Worm (Caenorhabditis elegans): ENCODE results near the gene elli-1.

Gene elli-1

ce11 chrIV:8754727-8755126 is at the start of gene elli-1:
elli-1 (minus strand) TSS chrIV:8754827.
- TF ChIP-seq ceh-100 (GFP tag; IDR thresholded peaks at IDR 0.05) (no peak), ccch-3 (GFP tag; optimal IDR thresholded peaks at IDR 0.05) (no peak), mes-4 (tag; optimal IDR thresholded peaks at IDR 0.05) (no peak), akir-1 (GFP tag; optimal IDR thresholded peaks at IDR 0.05) (no peak), K12H6.12 (tag; optimal IDR thresholded peaks at IDR 0.05) (no peak), T07F8.4 (tag; optimal IDR thresholded peaks at IDR 0.05) (no peak), ZK185.1 (tag; optimal IDR thresholded peaks at IDR 0.05; ENCODE audit: poor library complexity, severe bottlenecking) (no peak), efl-1 (GFP tag; optimal IDR thresholded peaks at IDR 0.05) (peak; percentile 53), sea-2 (GFP tag; IDR thresholded peaks at IDR 0.05) (no peak), ekl-4 (GFP tag; IDR thresholded peaks at IDR 0.05) (no peak), dpl-1 (GFP tag; optimal IDR thresholded peaks at IDR 0.05) (peak; percentile 16), aptf-2 (GFP tag; conservative IDR thresholded peaks at IDR 0.05) (no peak)

DNA sequence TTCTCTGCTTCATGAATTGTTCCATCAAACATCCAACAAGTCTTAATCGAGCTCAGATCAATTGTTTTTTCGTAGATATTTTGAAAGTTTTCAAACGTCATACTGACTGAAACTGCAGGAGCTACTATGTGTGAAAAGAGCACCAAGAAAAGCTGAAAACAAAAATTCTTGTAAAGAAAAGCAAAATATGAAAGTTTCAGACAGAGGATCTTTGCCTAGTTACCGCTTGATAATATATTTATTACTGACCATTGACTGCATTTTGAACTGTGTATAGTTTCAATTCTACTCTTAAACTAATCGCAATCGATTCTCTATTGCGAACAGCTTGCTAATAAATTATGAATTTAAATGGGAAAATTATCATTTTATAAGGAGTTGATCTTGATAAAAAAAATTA is 43.6 kb upstream of the elli-1 start, which contains the start of gene clec-182:
clec-182 (minus strand) TSS at position 101 of the 400 bp plus-strand sequence.
- TF ChIP-seq ceh-40 (GFP tag; IDR thresholded peaks at IDR 0.05): no peak
- no peak for TF ChIP-seq xnd-1 (tag; optimal IDR thresholded peaks at IDR 0.05)
- TF ChIP-seq aptf-2 (GFP tag; conservative IDR thresholded peaks at IDR 0.05): no peak
- no peak for TF ChIP-seq Y56A3A.18 (GFP tag; IDR thresholded peaks at IDR 0.05)
- TF ChIP-seq nfya-2 (GFP tag; IDR thresholded peaks at IDR 0.05): no peak
- TF ChIP-seq fkh-3 (tag; optimal IDR thresholded peaks at IDR 0.05): no peak

ce11 chrIV:8796246-8796645 is 41.6 kb upstream of the elli-1 start:
- TF ChIP-seq F33H1.4 (GFP tag; IDR thresholded peaks at IDR 0.05) (no peak), efl-1 (GFP tag; optimal IDR thresholded peaks at IDR 0.05) (no peak), K12H6.12 (tag; optimal IDR thresholded peaks at IDR 0.05) (peak; percentile 16)

DNA sequence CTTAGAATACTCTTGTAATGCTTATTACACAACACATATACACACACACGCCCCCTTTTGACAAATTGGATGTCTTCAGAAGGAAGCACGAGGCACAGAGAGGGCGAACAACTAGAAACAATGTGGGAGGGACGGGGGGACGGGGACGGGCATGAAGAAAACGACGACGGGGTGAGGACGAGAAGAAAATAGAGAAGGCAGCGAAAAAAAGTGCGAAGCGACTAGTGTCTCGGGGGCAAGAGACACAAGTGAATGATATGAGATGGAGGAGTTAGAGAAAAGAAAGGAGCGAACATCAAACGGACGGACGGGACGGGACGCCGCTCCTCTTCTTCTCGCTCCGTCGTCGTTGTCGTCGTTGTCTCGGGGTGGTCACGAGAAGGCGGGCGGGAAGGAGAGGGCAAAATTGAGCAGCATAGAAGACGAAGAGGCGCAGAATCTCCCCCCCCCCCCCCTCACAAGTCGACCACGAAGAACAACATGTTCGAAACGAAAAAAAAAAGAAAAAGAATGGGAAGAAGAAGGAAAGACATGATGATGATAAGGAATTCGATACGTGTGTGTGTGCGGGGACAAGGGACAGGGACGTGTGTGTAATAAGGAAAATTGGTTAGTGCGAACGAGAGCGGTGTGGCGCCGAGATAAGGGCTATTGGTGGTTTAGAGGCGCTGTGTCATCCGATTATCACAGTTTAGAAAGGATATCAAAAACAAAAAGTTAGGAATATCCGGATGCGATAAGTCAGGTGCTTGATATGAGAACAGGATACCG is 40.5 kb upstream of the elli-1 start:
- peak; percentile 93 for TF ChIP-seq ztf-26 (tag; optimal IDR thresholded peaks at IDR 0.05)
- no peak for TF ChIP-seq ama-1 (optimal IDR thresholded peaks at IDR 0.05)
- no peak for TF ChIP-seq ama-1 (GFP tag; optimal IDR thresholded peaks at IDR 0.05)
- TF ChIP-seq C17E4.6 (GFP tag; IDR thresholded peaks at IDR 0.05): no peak
- TF ChIP-seq gei-17 (GFP tag; optimal IDR thresholded peaks at IDR 0.05): peak; percentile 76
- peak; percentile 77 for TF ChIP-seq hmg-1.2 (GFP tag; IDR thresholded peaks at IDR 0.05)
- peak; percentile 57 for TF ChIP-seq tbp1 (GFP tag; optimal IDR thresholded peaks at IDR 0.05)
- peak; percentile 59; the same call in 1 of the 2 replicates for TF ChIP-seq lir-1 (GFP tag; conservative IDR thresholded peaks at IDR 0.05)
- no peak for TF ChIP-seq Y53G8AR.9 (GFP tag; conservative IDR thresholded peaks at IDR 0.05)
- peak; percentile 94 for TF ChIP-seq somi-1 (GFP tag; optimal IDR thresholded peaks at IDR 0.05)
- peak; percentile 73 for TF ChIP-seq C06A6.2 (GFP tag; conservative IDR thresholded peaks at IDR 0.05)
- peak; percentile 69 for TF ChIP-seq nhr-90 (tag; optimal IDR thresholded peaks at IDR 0.05)
- TF ChIP-seq lin-26 (GFP tag; IDR thresholded peaks at IDR 0.05): peak; percentile 83
- peak; percentile 49; the same call in 1 of the 2 replicates for TF ChIP-seq cebp-1 (GFP tag; IDR thresholded peaks at IDR 0.05)
- TF ChIP-seq cebp-1 (tag; optimal IDR thresholded peaks at IDR 0.05): peak; percentile 94
- TF ChIP-seq zfh-2 (GFP tag; conservative IDR thresholded peaks at IDR 0.05): peak; percentile 100
- no peak for TF ChIP-seq hlh-12 (tag; optimal IDR thresholded peaks at IDR 0.05)
- TF ChIP-seq ets-4 (GFP tag; optimal IDR thresholded peaks at IDR 0.05): peak; percentile 92
- TF ChIP-seq unc-62 (GFP tag; optimal IDR thresholded peaks at IDR 0.05): no peak
- 0 out of 2 replicates have a peak, but pooled peaks have one; percentile 34 for TF ChIP-seq attf-3 (GFP tag; conservative IDR thresholded peaks at IDR 0.05)
- TF ChIP-seq tlf-1 (GFP tag; optimal IDR thresholded peaks at IDR 0.05): peak; percentile 52
- no peak for TF ChIP-seq hrde-1 (tag; optimal IDR thresholded peaks at IDR 0.05; ENCODE audit: borderline replicate concordance)
- TF ChIP-seq B0336.3 (GFP tag; IDR thresholded peaks at IDR 0.05): no peak; the same call in none of the 2 replicates
- TF ChIP-seq dpl-1 (GFP tag; optimal IDR thresholded peaks at IDR 0.05): no peak
- TF ChIP-seq sdz-38 (tag; optimal IDR thresholded peaks at IDR 0.05): no peak
- TF ChIP-seq fkh-3 (tag; optimal IDR thresholded peaks at IDR 0.05): no peak
- peak; percentile 18 for TF ChIP-seq snpc-3.4 (tag; optimal IDR thresholded peaks at IDR 0.05)

Data from whole organism, young adult.